Worm (Caenorhabditis elegans) whole organism, mixed stage, embryonic: ENCODE results near the gene ncap-1.

Source experiments
- M03D4.4 ChIP-seq: sonication (generic microtip); optimal IDR thresholded peaks from 2 replicates; lab custom pipeline; 2017; ENCODE audit warnings: mild to moderate bottlenecking, missing genetic modification characterization, missing compliant biosample characterization
- bed-3 ChIP-seq: fragments of 200-800 bp; sonication (Bioruptor generic); optimal IDR thresholded peaks from 3 replicates; lab custom pipeline; 2018; ENCODE audit warnings: mild to moderate bottlenecking, missing genetic modification characterization, moderate library complexity, missing compliant biosample characterization
- ceh-43 ChIP-seq: fragments of 200-800 bp; sonication (Bioruptor generic); optimal IDR thresholded peaks from 2 replicates; lab custom pipeline; 2018; ENCODE audit warnings: mild to moderate bottlenecking, missing genetic modification characterization, moderate library complexity, missing compliant biosample characterization
- ceh-83 ChIP-seq: fragments of 200-800 bp; sonication (Bioruptor generic); optimal IDR thresholded peaks from 2 replicates; lab custom pipeline; 2018; ENCODE audit warnings: mild to moderate bottlenecking, missing genetic modification characterization, missing compliant biosample characterization
- ces-1 ChIP-seq: fragments of 150-350 bp; optimal IDR thresholded peaks from 2 replicates; lab custom pipeline; 2014; ENCODE audit warnings: missing biosample characterization, missing genetic modification reagents, missing genetic modification characterization
- cnd-1 ChIP-seq: fragments of 200-800 bp; sonication (Bioruptor generic); optimal IDR thresholded peaks from 2 replicates; lab custom pipeline; 2018; ENCODE audit warnings: mild to moderate bottlenecking, missing genetic modification characterization, missing compliant biosample characterization
- drap-1 ChIP-seq: fragments of 200-800 bp; sonication (Bioruptor generic); optimal IDR thresholded peaks from 3 replicates; lab custom pipeline; 2018; ENCODE audit warnings: mild to moderate bottlenecking, missing genetic modification characterization, missing compliant biosample characterization
- flh-1 ChIP-seq: fragments of 200-800 bp; sonication (Bioruptor generic); optimal IDR thresholded peaks from 2 replicates; lab custom pipeline; 2018; ENCODE audit warnings: mild to moderate bottlenecking, missing genetic modification characterization, moderate library complexity, missing compliant biosample characterization
- lin-32 ChIP-seq: fragments of 200-800 bp; sonication (Bioruptor generic); optimal IDR thresholded peaks from 2 replicates; lab custom pipeline; 2018; ENCODE audit warnings: mild to moderate bottlenecking, missing genetic modification characterization, missing compliant biosample characterization
- mep-1 ChIP-seq: fragments of 150-350 bp; optimal IDR thresholded peaks from 2 replicates; lab custom pipeline; 2017; ENCODE audit warnings: missing biosample characterization, missing genetic modification reagents, missing genetic modification characterization, inconsistent platforms
- mls-2 ChIP-seq: sonication (generic microtip); optimal IDR thresholded peaks from 2 replicates; lab custom pipeline; 2016; ENCODE audit warnings: mild to moderate bottlenecking, missing genetic modification characterization, moderate library complexity, missing compliant biosample characterization
- nhr-12 ChIP-seq: fragments of 150-350 bp; optimal IDR thresholded peaks from 2 replicates; lab custom pipeline; 2014; ENCODE audit warnings: missing biosample characterization, missing genetic modification characterization
- nhr-2 ChIP-seq: fragments of 150-350 bp; optimal IDR thresholded peaks from 2 replicates; lab custom pipeline; 2014; ENCODE audit warnings: missing biosample characterization, missing genetic modification characterization
- nhr-28 ChIP-seq: fragments of 150-350 bp; optimal IDR thresholded peaks from 2 replicates; lab custom pipeline; 2014; ENCODE audit warnings: missing biosample characterization, missing genetic modification characterization
- pha-4 ChIP-seq: fragments of 150-350 bp; optimal IDR thresholded peaks from 2 replicates; lab custom pipeline; 2018; ENCODE audit warnings: missing biosample characterization, missing genetic modification reagents, missing genetic modification characterization
- sem-2 ChIP-seq: fragments of 200-800 bp; sonication (Bioruptor generic); optimal IDR thresholded peaks from 2 replicates; lab custom pipeline; 2018; ENCODE audit warnings: mild to moderate bottlenecking, missing genetic modification characterization, missing compliant biosample characterization
- snpc-4 ChIP-seq: fragments of 150-350 bp; optimal IDR thresholded peaks from 2 replicates; lab custom pipeline; 2014; ENCODE audit warnings: missing biosample characterization, missing genetic modification characterization
- sptf-1 ChIP-seq: sonication (generic microtip); optimal IDR thresholded peaks from 2 replicates; lab custom pipeline; 2017; ENCODE audit warnings: mild to moderate bottlenecking, missing genetic modification characterization, moderate library complexity, missing compliant biosample characterization
- tbx-8 ChIP-seq: fragments of 200-800 bp; sonication (Bioruptor generic); optimal IDR thresholded peaks from 2 replicates; lab custom pipeline; 2018; ENCODE audit warnings: mild to moderate bottlenecking, missing genetic modification characterization, moderate library complexity, missing compliant biosample characterization
- ztf-11 ChIP-seq: fragments of 150-350 bp; optimal IDR thresholded peaks from 2 replicates; lab custom pipeline; 2014; ENCODE audit warnings: missing biosample characterization, missing genetic modification characterization

ncap-1 gene

ce11 chrII:2866541-2867124 lies 52.5 kb downstream of the ncap-1 start, which contains the start of the genes Y110A2AL.9 and Y110A2AL.3:
TSS of gene Y110A2AL.9 (minus strand) at chrII:2866641.
TSS of gene Y110A2AL.3 (plus strand) at chrII:2867074.
- TF ChIP-seq drap-1 (GFP tag; lab: Kevin White, UChicago) = no peak
- TF ChIP-seq mep-1 (tag; lab: Kevin White, UChicago) = no peak
- no peak for TF ChIP-seq ceh-83 (GFP tag; lab: Kevin White, UChicago)
- no peak for TF ChIP-seq M03D4.4 (tag; lab: Kevin White, UChicago)
- no peak for TF ChIP-seq flh-1 (GFP tag; lab: Kevin White, UChicago)
- TF ChIP-seq, all 35 proteins: peak for 0

- TF ChIP-seq ceh-83 (GFP tag; lab: Kevin White, UChicago) = no peak
- no peak for TF ChIP-seq bed-3 (GFP tag; lab: Kevin White, UChicago)
- TF ChIP-seq mep-1 (tag; lab: Kevin White, UChicago) = no peak
- no peak for TF ChIP-seq lin-32 (GFP tag; lab: Kevin White, UChicago)
- TF ChIP-seq tbx-8 (GFP tag; lab: Kevin White, UChicago) = no peak
- TF ChIP-seq drap-1 (GFP tag; lab: Kevin White, UChicago) = no peak
- TF ChIP-seq nhr-2 (tag; lab: Kevin White, UChicago) = no peak
- TF ChIP-seq snpc-4 (tag; lab: Kevin White, UChicago) = no peak
- TF ChIP-seq, all 35 proteins: peak for 0
Measured at ce11 chrII:2865355-2865754, 53.8 kb downstream of the ncap-1 start.

ce11 chrII:2864229-2864628 lies 54.9 kb downstream of the ncap-1 start, which contains the start of gene Y110A2AL.5:
TSS of gene Y110A2AL.5 (plus strand) at chrII:2864529.
- TF ChIP-seq sem-2 (GFP tag; lab: Kevin White, UChicago) = no peak
- no peak for TF ChIP-seq cnd-1 (tag; lab: Kevin White, UChicago)
- no peak for TF ChIP-seq mls-2
- TF ChIP-seq sptf-1 (tag; lab: Kevin White, UChicago) = no peak
- no peak for TF ChIP-seq nhr-12 (tag; lab: Kevin White, UChicago)
- no peak for TF ChIP-seq nhr-2 (tag; lab: Kevin White, UChicago)
- TF ChIP-seq lin-32 (GFP tag; lab: Kevin White, UChicago) = no peak
- no peak for TF ChIP-seq ces-1 (GFP tag; lab: Kevin White, UChicago)
- TF ChIP-seq drap-1 (GFP tag; lab: Kevin White, UChicago) = no peak
- no peak for TF ChIP-seq tbx-8 (GFP tag; lab: Kevin White, UChicago)
- TF ChIP-seq pha-4 (tag; lab: Kevin White, UChicago) = no peak
- no peak for TF ChIP-seq ztf-11 (tag; lab: Kevin White, UChicago)
- TF ChIP-seq mep-1 (tag; lab: Kevin White, UChicago) = no peak
- no peak for TF ChIP-seq ceh-43
- TF ChIP-seq nhr-28 (tag; lab: Kevin White, UChicago) = no peak
- TF ChIP-seq, all 35 proteins: peak for 0
